Worm (Caenorhabditis elegans) whole organism, L4/young adult: ENCODE measurements around the gene znf-593.

Experiments
- dao-5 ChIP-seq: sonication (generic microtip); optimal IDR thresholded peaks from 2 replicates; lab custom pipeline; 2016; ENCODE audit warnings: missing genotype, missing genetic modification characterization, moderate library complexity, missing compliant biosample characterization
- him-1 ChIP-seq: sonication (generic microtip); optimal IDR thresholded peaks from 2 replicates; lab custom pipeline; 2016; ENCODE audit warnings: missing genotype, missing genetic modification reagents, missing genetic modification characterization, missing compliant biosample characterization

- TF ChIP-seq him-1 (no peak), dao-5 (tag; lab: Kevin White, UChicago) (no peak)
Measured at ce11 chrIII:11938525-11938924, 20.0 kb upstream of the znf-593 start.
